Worm (Caenorhabditis elegans) whole organism, late embryonic: ENCODE measurements around the gene F20D1.3.

Experiments used
- C08G9.2 ChIP-seq: sonication (generic microtip); optimal IDR thresholded peaks from 2 replicates; lab custom pipeline; 2016; ENCODE audit warnings: mild to moderate bottlenecking, missing genetic modification characterization, moderate library complexity, missing compliant biosample characterization
- C38D4.7 ChIP-seq: fragments of 200-800 bp; sonication (Bioruptor generic); optimal IDR thresholded peaks from 2 replicates; lab custom pipeline; 2018; ENCODE audit warnings: mild to moderate bottlenecking, missing genetic modification characterization, moderate library complexity, missing compliant biosample characterization
- F13H6.1 ChIP-seq: sonication (generic microtip); optimal IDR thresholded peaks from 2 replicates; lab custom pipeline; 2016; ENCODE audit warnings: missing genetic modification characterization, missing compliant biosample characterization
- K02D7.2 ChIP-seq: sonication (generic microtip); optimal IDR thresholded peaks from 2 replicates; lab custom pipeline; 2017; ENCODE audit warnings: mild to moderate bottlenecking, missing genetic modification characterization, missing compliant biosample characterization
- T23F11.4 ChIP-seq: fragments of 200-800 bp; sonication (Bioruptor generic); optimal IDR thresholded peaks from 2 replicates; lab custom pipeline; 2018; ENCODE audit warnings: mild to moderate bottlenecking, missing genetic modification characterization, missing compliant biosample characterization
- Y22D7AL.16 ChIP-seq: sonication (generic microtip); optimal IDR thresholded peaks from 2 replicates; lab custom pipeline; 2016; ENCODE audit warnings: missing genetic modification characterization, missing compliant biosample characterization
- ama-1 ChIP-seq: fragments of 150-350 bp; optimal IDR thresholded peaks from 2 replicates; lab custom pipeline; 2014
- ceh-14 ChIP-seq: sonication (generic microtip); optimal IDR thresholded peaks from 2 replicates; lab custom pipeline; 2016; ENCODE audit warnings: missing genotype, missing genetic modification characterization, missing compliant biosample characterization
- ceh-19 ChIP-seq: fragments of 200-800 bp; sonication (Bioruptor generic); optimal IDR thresholded peaks from 2 replicates; lab custom pipeline; 2018; ENCODE audit warnings: mild to moderate bottlenecking, missing genetic modification characterization, missing compliant biosample characterization
- ceh-2 ChIP-seq: sonication (generic microtip); optimal IDR thresholded peaks from 2 replicates; lab custom pipeline; 2016; ENCODE audit warnings: missing genotype, missing genetic modification characterization, missing compliant biosample characterization
- ceh-22 ChIP-seq: sonication (generic microtip); optimal IDR thresholded peaks from 2 replicates; lab custom pipeline; 2017; ENCODE audit warnings: missing biosample characterization, missing genetic modification characterization
- ceh-30 ChIP-seq: fragments of 150-350 bp; optimal IDR thresholded peaks from 2 replicates; lab custom pipeline; 2014; ENCODE audit warnings: missing biosample characterization, missing genetic modification characterization
- che-1 ChIP-seq: sonication (generic microtip); optimal IDR thresholded peaks from 2 replicates; lab custom pipeline; 2016; ENCODE audit warnings: mild to moderate bottlenecking, missing genetic modification characterization, missing compliant biosample characterization
- elt-2 ChIP-seq: sonication (generic microtip); optimal IDR thresholded peaks from 2 replicates; lab custom pipeline; 2016; ENCODE audit warnings: missing genetic modification reagents, missing genetic modification characterization, missing compliant biosample characterization
- elt-4 ChIP-seq: sonication (generic microtip); optimal IDR thresholded peaks from 2 replicates; lab custom pipeline; 2016; ENCODE audit warnings: missing genetic modification characterization, missing compliant biosample characterization
- ets-4 ChIP-seq: sonication (generic microtip); optimal IDR thresholded peaks from 2 replicates; lab custom pipeline; 2016; ENCODE audit warnings: missing genetic modification characterization, missing compliant biosample characterization
- eyg-1 ChIP-seq: sonication (generic microtip); optimal IDR thresholded peaks from 2 replicates; lab custom pipeline; 2016; ENCODE audit warnings: missing genotype, missing genetic modification characterization, missing compliant biosample characterization
- fax-1 ChIP-seq: sonication (generic microtip); optimal IDR thresholded peaks from 2 replicates; lab custom pipeline; 2016; ENCODE audit warnings: missing genotype, missing genetic modification characterization, missing compliant biosample characterization
- fkh-10 ChIP-seq: fragments of 150-350 bp; optimal IDR thresholded peaks from 2 replicates; lab custom pipeline; 2014; ENCODE audit warnings: missing biosample characterization, missing genetic modification reagents, missing genetic modification characterization
- gmeb-2 ChIP-seq: sonication (generic microtip); optimal IDR thresholded peaks from 2 replicates; lab custom pipeline; 2016; ENCODE audit warnings: missing genetic modification characterization, inconsistent platforms, missing compliant biosample characterization
- hlh-6 ChIP-seq: sonication (generic microtip); optimal IDR thresholded peaks from 2 replicates; lab custom pipeline; 2016; ENCODE audit warnings: missing genotype, missing genetic modification characterization, missing compliant biosample characterization
- nfya-1 ChIP-seq: sonication (generic microtip); optimal IDR thresholded peaks from 2 replicates; lab custom pipeline; 2017; ENCODE audit warnings: missing genetic modification characterization, mild to moderate bottlenecking, missing compliant biosample characterization, antibody characterized with exemption, moderate library complexity
- nhr-232 ChIP-seq: sonication (generic microtip); optimal IDR thresholded peaks from 2 replicates; lab custom pipeline; 2016; ENCODE audit warnings: missing genetic modification characterization, missing compliant biosample characterization
- npax-4 ChIP-seq: sonication (generic microtip); optimal IDR thresholded peaks from 2 replicates; lab custom pipeline; 2016; ENCODE audit warnings: missing genetic modification characterization, missing compliant biosample characterization
- pha-4 ChIP-seq: fragments of 150-350 bp; optimal IDR thresholded peaks from 2 replicates; lab custom pipeline; 2018; ENCODE audit warnings: missing biosample characterization, missing genetic modification reagents, missing genetic modification characterization
- pqm-1 ChIP-seq: sonication (generic microtip); optimal IDR thresholded peaks from 2 replicates; lab custom pipeline; 2016; ENCODE audit warnings: missing genetic modification characterization, missing compliant biosample characterization
- pros-1 ChIP-seq: fragments of 150-350 bp; optimal IDR thresholded peaks from 2 replicates; lab custom pipeline; 2014; ENCODE audit warnings: missing biosample characterization, missing genetic modification reagents, missing genetic modification characterization
- rnt-1 ChIP-seq: sonication (generic microtip); optimal IDR thresholded peaks from 2 replicates; lab custom pipeline; 2016; ENCODE audit warnings: missing genetic modification characterization, missing compliant biosample characterization
- tbx-7 ChIP-seq: sonication (generic microtip); optimal IDR thresholded peaks from 2 replicates; lab custom pipeline; 2016; ENCODE audit warnings: missing genotype, missing genetic modification characterization, missing compliant biosample characterization
- ttx-3 ChIP-seq: sonication (generic microtip); optimal IDR thresholded peaks from 2 replicates; lab custom pipeline; 2016; ENCODE audit warnings: missing genetic modification reagents, missing genetic modification characterization, missing compliant biosample characterization
- unc-3 ChIP-seq, 2 experiments: fragments of 200-800 bp in 1 of 2; sonication (Bioruptor generic) in 1 of 2; sonication (generic microtip) in 1 of 2; conservative IDR thresholded peaks in 1 of 2; optimal IDR thresholded peaks in 1 of 2; 2 replicates each; pipeline versions ENCODE4 v1.3.6 to Lab custom; 2016 to 2022; ENCODE audit warnings: missing compliant biosample characterization in 2 of 2, missing genetic modification characterization in 2 of 2, missing genetic modification reagents in 1 of 2
- unc-42 ChIP-seq: sonication (generic microtip); optimal IDR thresholded peaks from 2 replicates; lab custom pipeline; 2016; ENCODE audit warnings: missing genotype, missing genetic modification characterization, missing compliant biosample characterization
- unc-86 ChIP-seq: sonication (generic microtip); optimal IDR thresholded peaks from 2 replicates; lab custom pipeline; 2016; ENCODE audit warnings: missing genetic modification characterization, missing compliant biosample characterization
- ztf-16 ChIP-seq: sonication (generic microtip); optimal IDR thresholded peaks from 2 replicates; lab custom pipeline; 2017; ENCODE audit warnings: missing genetic modification characterization, missing compliant biosample characterization

Gene F20D1.3

ce11 chrX:15006847-15007358, 31.0 kb downstream of the F20D1.3 start, which contains the start of gene ergi-2:
Gene ergi-2, minus strand, starts transcription at chrX:15007308.
- TF ChIP-seq ceh-22 (no peak), elt-4 (tag; lab: Kevin White, UChicago) (no peak), nhr-232 (no peak), T23F11.4 (GFP tag; lab: Kevin White, UChicago) (no peak), gmeb-2 (tag; lab: Kevin White, UChicago) (no peak), C38D4.7 (GFP tag; lab: Kevin White, UChicago) (no peak), nfya-1 (no peak), K02D7.2 (no peak)

- TF ChIP-seq pqm-1 (tag; lab: Kevin White, UChicago) = no peak
- no peak for TF ChIP-seq C08G9.2 (tag; lab: Kevin White, UChicago)
- TF ChIP-seq F13H6.1 (tag; lab: Kevin White, UChicago) = no peak
- no peak for TF ChIP-seq pha-4 (tag; lab: Kevin White, UChicago)
- no peak for TF ChIP-seq elt-2 (tag; lab: Kevin White, UChicago)
- no peak for TF ChIP-seq eyg-1 (tag; lab: Kevin White, UChicago)
- no peak for TF ChIP-seq che-1 (tag; lab: Kevin White, UChicago)
- no peak for TF ChIP-seq ztf-16 (tag; lab: Kevin White, UChicago)
- TF ChIP-seq npax-4 (tag; lab: Kevin White, UChicago) = no peak
These were observed 32.8 kb downstream of the F20D1.3 start for ce11 chrX:15008697-15009096.

- TF ChIP-seq ceh-19 (GFP tag; lab: Kevin White, UChicago) = no peak
- no peak for TF ChIP-seq ceh-2 (tag; lab: Kevin White, UChicago)
- TF ChIP-seq hlh-6 (tag; lab: Kevin White, UChicago) = no peak
- TF ChIP-seq pros-1 = no peak
- TF ChIP-seq K02D7.2 = no peak
- no peak for TF ChIP-seq fkh-10 (GFP tag; lab: Kevin White, UChicago)
- no peak for TF ChIP-seq ama-1 (lab: Kevin White, UChicago)
- TF ChIP-seq eyg-1 (tag; lab: Kevin White, UChicago) = no peak
- no peak for TF ChIP-seq Y22D7AL.16 (tag; lab: Kevin White, UChicago)
- TF ChIP-seq fax-1 (tag; lab: Kevin White, UChicago) = no peak
- no peak for TF ChIP-seq ttx-3
- no peak for TF ChIP-seq ets-4 (tag; lab: Kevin White, UChicago)
- TF ChIP-seq tbx-7 (tag; lab: Kevin White, UChicago) = no peak
- TF ChIP-seq ceh-14 (tag; lab: Kevin White, UChicago) = no peak
- no peak for TF ChIP-seq F13H6.1 (tag; lab: Kevin White, UChicago)
- TF ChIP-seq C38D4.7 (GFP tag; lab: Kevin White, UChicago) = no peak
These were observed 35.0 kb downstream of the F20D1.3 start for ce11 chrX:15010941-15011340.

ce11 chrX:15011526-15012274, 35.8 kb downstream of the F20D1.3 start:
- no peak for TF ChIP-seq ceh-30 (tag; lab: Kevin White, UChicago)
- TF ChIP-seq unc-3 (GFP tag; conservative IDR thresholded peaks at IDR 0.05; lab: Robert Waterston, UW) = 0 out of 2 replicates have a peak, but pooled peaks have one; percentile 28
- TF ChIP-seq unc-3 (tag; optimal IDR thresholded peaks at IDR 0.05; lab: Kevin White, UChicago) = peak; percentile 82
- no peak for TF ChIP-seq rnt-1 (tag; lab: Kevin White, UChicago)
- peak; percentile 56 for TF ChIP-seq unc-42
- no peak for TF ChIP-seq C08G9.2 (tag; lab: Kevin White, UChicago)
- TF ChIP-seq K02D7.2 = no peak
- no peak for TF ChIP-seq unc-86 (tag; lab: Kevin White, UChicago)
- TF ChIP-seq, all 69 proteins: peak for 2
